Fruit fly (Drosophila melanogaster) whole organism, adult: ENCODE data around the gene CG4017.

Source experiments
- CG12768 ChIP-seq: fragments of 200-800 bp; sonication (Bioruptor generic); optimal IDR thresholded peaks from 2 replicates; lab custom pipeline; 2017; ENCODE audit warnings: missing biosample characterization, missing genetic modification characterization, mild to moderate bottlenecking, moderate library complexity, missing genetic modification reagents
- Clk ChIP-seq: fragments of 200-800 bp; sonication (Bioruptor generic); optimal IDR thresholded peaks from 2 replicates; lab custom pipeline; 2017; ENCODE audit warnings: missing biosample characterization, missing genetic modification characterization
- ovo ChIP-seq: fragments of 200-800 bp; sonication (Bioruptor generic); optimal IDR thresholded peaks from 2 replicates; lab custom pipeline; 2016; ENCODE audit warnings: missing biosample characterization, missing genetic modification characterization

- TF ChIP-seq CG12768 (no peak), Clk (GFP tag; lab: Kevin White, UChicago) (no peak), ovo (GFP tag; lab: Kevin White, UChicago) (no peak)
Measured at dm6 chr2L:9734134-9734533, 32.7 kb upstream of the CG4017 start.
